Fruit fly (Drosophila melanogaster) whole organism, embryonic: ENCODE data around the gene Rab3-GEF.

Experiments used
- Antp ChIP-seq: fragments of 200-800 bp; sonication (Bioruptor generic); optimal IDR thresholded peaks from 3 replicates; lab custom pipeline; 2016; ENCODE audit warnings: missing biosample characterization, missing genetic modification characterization
- Atf-2 ChIP-seq: fragments of 200-800 bp; sonication (Bioruptor generic); optimal IDR thresholded peaks from 2 replicates; lab custom pipeline; 2016; ENCODE audit warnings: missing biosample characterization, missing genetic modification characterization
- Atf6 ChIP-seq: fragments of 200-800 bp; sonication (Bioruptor generic); IDR thresholded peaks from 2 replicates; pipeline ENCODE4 v1.3.6; 2022; ENCODE audit warnings: missing biosample characterization, missing genetic modification characterization
- CG1024 ChIP-seq: fragments of 200-800 bp; sonication (Bioruptor generic); IDR thresholded peaks from 2 replicates; pipeline ENCODE4 v1.3.6; 2022; ENCODE audit warnings: missing biosample characterization, missing genetic modification characterization
- CG11398 ChIP-seq: fragments of 200-800 bp; sonication (Bioruptor generic); optimal IDR thresholded peaks from 2 replicates; lab custom pipeline; 2016; ENCODE audit warnings: missing biosample characterization, missing genetic modification characterization
- CG11560 ChIP-seq: fragments of 200-800 bp; sonication (Bioruptor generic); IDR thresholded peaks from 3 replicates; pipeline ENCODE4 v1.3.6; 2022; ENCODE audit warnings: missing biosample characterization, missing genetic modification characterization
- CG13894 ChIP-seq: fragments of 200-800 bp; sonication (Bioruptor generic); optimal IDR thresholded peaks from 3 replicates; lab custom pipeline; 2018; ENCODE audit warnings: missing biosample characterization, mild to moderate bottlenecking, missing genetic modification characterization, moderate library complexity
- CG17186 ChIP-seq: fragments of 200-800 bp; sonication (Bioruptor generic); optimal IDR thresholded peaks from 3 replicates; lab custom pipeline; 2017; ENCODE audit warnings: missing biosample characterization, missing genetic modification reagents, missing genetic modification characterization
- CG17359 ChIP-seq: fragments of 200-800 bp; sonication (Bioruptor generic); optimal IDR thresholded peaks from 3 replicates; lab custom pipeline; 2018; ENCODE audit warnings: missing biosample characterization, mild to moderate bottlenecking, missing genetic modification characterization, moderate library complexity
- CG17802 ChIP-seq: fragments of 200-800 bp; sonication (Bioruptor generic); optimal IDR thresholded peaks from 2 replicates; lab custom pipeline; 2018; ENCODE audit warnings: missing biosample characterization, mild to moderate bottlenecking, missing genetic modification characterization, moderate library complexity
- CG18476 ChIP-seq: fragments of 200-800 bp; sonication (Bioruptor generic); optimal IDR thresholded peaks from 2 replicates; lab custom pipeline; 2016; ENCODE audit warnings: missing biosample characterization, mild to moderate bottlenecking, missing genetic modification characterization
- CG2129 ChIP-seq: fragments of 200-800 bp; sonication (Bioruptor generic); IDR thresholded peaks from 2 replicates; pipeline ENCODE4 v1.3.6; 2022; ENCODE audit warnings: missing biosample characterization, missing genetic modification characterization; ENCODE audit not compliant: partially characterized antibody
- CG2202 ChIP-seq: fragments of 200-800 bp; sonication (Bioruptor generic); optimal IDR thresholded peaks from 2 replicates; lab custom pipeline; 2018; ENCODE audit warnings: missing biosample characterization, mild to moderate bottlenecking, missing genetic modification characterization
- CG31224 ChIP-seq: fragments of 200-800 bp; sonication (Bioruptor generic); IDR thresholded peaks from 2 replicates; pipeline ENCODE4 v1.3.6; 2022; ENCODE audit warnings: missing biosample characterization, missing genetic modification characterization
- CG31365 ChIP-seq: fragments of 200-800 bp; sonication (Bioruptor generic); optimal IDR thresholded peaks from 2 replicates; lab custom pipeline; 2018; ENCODE audit warnings: missing biosample characterization, mild to moderate bottlenecking, missing genetic modification characterization
- CG32532 ChIP-seq: fragments of 200-800 bp; sonication (Bioruptor generic); IDR thresholded peaks from 2 replicates; pipeline ENCODE4 v1.3.6; 2022; ENCODE audit warnings: missing biosample characterization, missing genetic modification characterization
- CG32767 ChIP-seq: fragments of 200-800 bp; sonication (Bioruptor generic); IDR thresholded peaks from 2 replicates; pipeline ENCODE4 v1.3.6; 2022; ENCODE audit warnings: missing biosample characterization, missing genetic modification characterization
- CG32772 ChIP-seq: fragments of 200-800 bp; sonication (Bioruptor generic); IDR thresholded peaks from 2 replicates; pipeline ENCODE4 v1.3.6; 2022; ENCODE audit warnings: missing biosample characterization, missing genetic modification characterization
- CG33213 ChIP-seq: fragments of 200-800 bp; sonication (Bioruptor generic); optimal IDR thresholded peaks from 3 replicates; lab custom pipeline; 2016; ENCODE audit warnings: missing biosample characterization, missing genetic modification characterization
- CG5180 ChIP-seq: fragments of 200-800 bp; sonication (Bioruptor generic); optimal IDR thresholded peaks from 3 replicates; lab custom pipeline; 2017; ENCODE audit warnings: missing biosample characterization, missing genetic modification characterization, mild to moderate bottlenecking, moderate library complexity, missing genetic modification reagents
- Dfd ChIP-seq, 2 experiments: fragments of >200 bp; optimal IDR thresholded peaks; 2 replicates each; lab custom pipeline; 2017; ENCODE audit warnings: missing biosample characterization in 2 of 2, missing genetic modification characterization in 2 of 2
- Dll ChIP-seq: fragments of 200-800 bp; sonication (Bioruptor generic); IDR thresholded peaks from 4 replicates; pipeline ENCODE4 v1.3.6; 2022; ENCODE audit warnings: missing biosample characterization, missing genetic modification characterization; ENCODE audit not compliant: partially characterized antibody
- Ets97D ChIP-seq: fragments of 200-800 bp; sonication (Bioruptor generic); optimal IDR thresholded peaks from 3 replicates; lab custom pipeline; 2016; ENCODE audit warnings: missing biosample characterization, missing genetic modification characterization
- HLH4C ChIP-seq: fragments of 200-800 bp; sonication (Bioruptor generic); IDR thresholded peaks from 3 replicates; pipeline ENCODE4 v1.3.6; 2022; ENCODE audit warnings: missing biosample characterization, missing genetic modification characterization; ENCODE audit not compliant: partially characterized antibody
- Hr39 ChIP-seq: fragments of >200 bp; optimal IDR thresholded peaks from 2 replicates; lab custom pipeline; 2017
- NC2β ChIP-seq: fragments of 200-800 bp; sonication (Bioruptor generic); optimal IDR thresholded peaks from 2 replicates; lab custom pipeline; 2016; ENCODE audit warnings: missing biosample characterization, missing genetic modification characterization
- Pdp1 ChIP-seq, 2 experiments: fragments of 200-800 bp; sonication (Bioruptor generic); optimal IDR thresholded peaks; 3 replicates each; lab custom pipeline; 2016; ENCODE audit warnings: missing biosample characterization in 2 of 2, missing genetic modification characterization in 2 of 2, mild to moderate bottlenecking in 1 of 2, moderate library complexity in 1 of 2
- Rfx ChIP-seq: fragments of 200-800 bp; sonication (Bioruptor generic); IDR thresholded peaks from 2 replicates; pipeline ENCODE4 v1.3.6; 2022; ENCODE audit warnings: missing biosample characterization, missing genetic modification characterization
- Sox102F ChIP-seq: fragments of 200-800 bp; sonication (Bioruptor generic); optimal IDR thresholded peaks from 2 replicates; lab custom pipeline; 2018; ENCODE audit warnings: missing biosample characterization, mild to moderate bottlenecking, missing genetic modification characterization, moderate library complexity
- Taf1 ChIP-seq: fragments of 200-800 bp; sonication (Bioruptor generic); IDR thresholded peaks from 2 replicates; pipeline ENCODE4 v1.3.6; 2022; ENCODE audit warnings: missing biosample characterization, missing genetic modification characterization
- abd-A ChIP-seq: fragments of 200-800 bp; sonication (Bioruptor generic); optimal IDR thresholded peaks from 3 replicates; lab custom pipeline; 2019; ENCODE audit warnings: missing biosample characterization, mild to moderate bottlenecking, missing genetic modification characterization, moderate library complexity
- chif ChIP-seq, 2 experiments: fragments of 200-800 bp; sonication (Bioruptor generic); optimal IDR thresholded peaks; 3 replicates each; lab custom pipeline; 2016; ENCODE audit warnings: missing biosample characterization in 2 of 2, missing genetic modification characterization in 2 of 2
- exex ChIP-seq: fragments of 200-800 bp; sonication (Bioruptor generic); optimal IDR thresholded peaks from 4 replicates; lab custom pipeline; 2018; ENCODE audit warnings: missing biosample characterization, mild to moderate bottlenecking, missing genetic modification characterization, moderate library complexity
- eyg ChIP-seq: fragments of 200-800 bp; sonication (Bioruptor generic); optimal IDR thresholded peaks from 3 replicates; lab custom pipeline; 2016; ENCODE audit warnings: missing biosample characterization, missing genetic modification characterization
- fd96Cb ChIP-seq: fragments of 200-800 bp; sonication (Bioruptor generic); optimal IDR thresholded peaks from 2 replicates; lab custom pipeline; 2018; ENCODE audit warnings: missing biosample characterization, mild to moderate bottlenecking, missing genetic modification characterization, moderate library complexity
- fu2 ChIP-seq: fragments of 200-800 bp; sonication (Bioruptor generic); optimal IDR thresholded peaks from 2 replicates; lab custom pipeline; 2016; ENCODE audit warnings: missing biosample characterization, missing genetic modification characterization
- gfzf ChIP-seq: fragments of 200-800 bp; sonication (Bioruptor generic); optimal IDR thresholded peaks from 2 replicates; lab custom pipeline; 2016; ENCODE audit warnings: missing biosample characterization, mild to moderate bottlenecking, missing genetic modification characterization, moderate library complexity
- grau ChIP-seq: fragments of 200-800 bp; optimal IDR thresholded peaks from 3 replicates; lab custom pipeline; 2019; ENCODE audit warnings: missing biosample characterization, mild to moderate bottlenecking, missing genetic modification characterization, moderate library complexity
- gt ChIP-seq: fragments of 200-800 bp; sonication (Bioruptor generic); IDR thresholded peaks from 2 replicates; pipeline ENCODE4 v1.3.6; 2022; ENCODE audit warnings: missing biosample characterization, missing genetic modification characterization
- hb ChIP-seq: fragments of 200-800 bp; sonication (Bioruptor generic); IDR thresholded peaks from 3 replicates; pipeline ENCODE4 v1.3.6; 2022; ENCODE audit warnings: missing biosample characterization, missing genetic modification characterization; ENCODE audit not compliant: partially characterized antibody
- hbn ChIP-seq: fragments of 200-800 bp; sonication (Bioruptor generic); IDR thresholded peaks from 2 replicates; pipeline ENCODE4 v1.3.6; 2022; ENCODE audit warnings: missing biosample characterization, missing genetic modification characterization; ENCODE audit not compliant: partially characterized antibody
- jing ChIP-seq: fragments of 200-800 bp; sonication (Bioruptor generic); optimal IDR thresholded peaks from 2 replicates; lab custom pipeline; 2018; ENCODE audit warnings: missing biosample characterization, mild to moderate bottlenecking, missing genetic modification characterization
- lov ChIP-seq, 2 experiments: fragments of 200-800 bp in 1 of 2; fragments of >200 bp in 1 of 2; sonication (Bioruptor generic) in 1 of 2; IDR thresholded peaks in 1 of 2; optimal IDR thresholded peaks in 1 of 2; 2 replicates in 1 of 2; 3 replicates in 1 of 2; pipeline versions ENCODE4 v1.3.6 to Lab custom; 2017 to 2022; ENCODE audit warnings: missing biosample characterization in 1 of 2, missing genetic modification characterization in 1 of 2
- peb ChIP-seq: fragments of 200-800 bp; sonication (Bioruptor generic); IDR thresholded peaks from 2 replicates; pipeline ENCODE4 v1.3.6; 2022; ENCODE audit warnings: missing biosample characterization, missing genetic modification characterization
- ro ChIP-seq: fragments of 200-800 bp; sonication (Bioruptor generic); IDR thresholded peaks from 2 replicates; pipeline ENCODE4 v1.3.6; 2022; ENCODE audit warnings: missing biosample characterization, missing genetic modification characterization
- sna ChIP-seq: fragments of 200-800 bp; sonication (Bioruptor generic); IDR thresholded peaks from 2 replicates; pipeline ENCODE4 v1.3.6; 2022; ENCODE audit warnings: missing biosample characterization, missing genetic modification characterization; ENCODE audit not compliant: partially characterized antibody
- zen ChIP-seq: fragments of 200-800 bp; sonication (Bioruptor generic); optimal IDR thresholded peaks from 3 replicates; lab custom pipeline; 2018; ENCODE audit warnings: missing biosample characterization, mild to moderate bottlenecking, missing genetic modification characterization, moderate library complexity
- zen2 ChIP-seq: fragments of 200-800 bp; sonication (Bioruptor generic); IDR thresholded peaks from 3 replicates; pipeline ENCODE4 v1.3.6; 2022; ENCODE audit warnings: missing biosample characterization, missing genetic modification characterization; ENCODE audit not compliant: partially characterized antibody

Gene Rab3-GEF

dm6 chrX:15043013-15043699 lies 46.3 kb upstream of the Rab3-GEF start (continued):
- TF ChIP-seq CG17359 (peak; percentile 94), peb (peak; percentile 55), abd-A (tag; lab: Kevin White, UChicago) (no peak), NC2β (GFP tag; lab: Kevin White, UChicago) (peak; percentile 88), CG32532 (peak; percentile 12), sna (no peak), fu2 (GFP tag; lab: Kevin White, UChicago) (no peak), CG32767 (GFP tag; lab: Robert Waterston, UW) (peak; percentile 60), gfzf (no peak), HLH4C (GFP tag; lab: Robert Waterston, UW) (no peak), CG17186 (GFP tag; lab: Kevin White, UChicago) (peak; percentile 30), Antp (GFP tag; lab: Kevin White, UChicago) (peak; percentile 56), Atf-2 (GFP tag; lab: Kevin White, UChicago) (peak; percentile 78), Rfx (GFP tag; lab: Robert Waterston, UW) (peak; percentile 54; the same call in 1 of the 2 replicates), jing (GFP tag; lab: Kevin White, UChicago) (peak; percentile 22), Dfd (GFP tag; optimal IDR thresholded peaks at IDR 0.05; lab: Kevin White, UChicago) (no peak), CG31365 (tag; lab: Kevin White, UChicago) (peak; percentile 82), Pdp1 (GFP tag; optimal IDR thresholded peaks at IDR 0.05; lab: Kevin White, UChicago) (peak; percentile 45 to 77), Atf6 (GFP tag; lab: Robert Waterston, UW) (peak; percentile 78), eyg (GFP tag; lab: Kevin White, UChicago) (peak; percentile 76), fd96Cb (tag; lab: Kevin White, UChicago) (peak; percentile 50), hbn (GFP tag; lab: Robert Waterston, UW) (no peak), CG13894 (tag; lab: Kevin White, UChicago) (peak; percentile 45), CG32772 (no peak), lov (optimal IDR thresholded peaks at IDR 0.05; lab: Kevin White, UChicago) (no peak), lov (GFP tag; IDR thresholded peaks at IDR 0.05; lab: Robert Waterston, UW) (peak; percentile 91), CG2129 (GFP tag; lab: Robert Waterston, UW) (no peak), Hr39 (lab: Kevin White, UChicago) (no peak), gt (GFP tag; lab: Robert Waterston, UW) (no peak), Dll (GFP tag; lab: Robert Waterston, UW) (no peak), CG5180 (peak; percentile 87), hb (no peak), zen2 (GFP tag; lab: Robert Waterston, UW) (no peak), CG33213 (GFP tag; lab: Kevin White, UChicago) (peak; percentile 91), chif (GFP tag; optimal IDR thresholded peaks at IDR 0.05; lab: Kevin White, UChicago) (peak; percentile 59 to 89), CG31224 (GFP tag; lab: Robert Waterston, UW) (peak; percentile 18; the same call in 1 of the 2 replicates), CG1024 (peak; percentile 84; the same call in 1 of the 2 replicates), CG18476 (GFP tag; lab: Kevin White, UChicago) (peak; percentile 81), ro (GFP tag; lab: Robert Waterston, UW) (no peak), grau (peak; percentile 29), CG11560 (tag; lab: Robert Waterston, UW) (no peak), CG2202 (tag; lab: Kevin White, UChicago) (peak; percentile 89), zen (no peak), exex (tag; lab: Kevin White, UChicago) (peak; percentile 49), CG11398 (peak; percentile 89), Ets97D (peak; percentile 33), Taf1 (GFP tag; lab: Robert Waterston, UW) (no peak), Sox102F (GFP tag; lab: Kevin White, UChicago) (peak; percentile 74), CG17802 (tag; lab: Kevin White, UChicago) (peak; percentile 14)
